Worm (Caenorhabditis elegans) whole organism, young adult: Measurements from ENCODE around the gene gln-5.

Source experiments
- B0035.1 ChIP-seq: sonication (generic microtip); optimal IDR thresholded peaks from 2 replicates; lab custom pipeline; 2016; ENCODE audit warnings: missing genetic modification characterization, mild to moderate bottlenecking, missing compliant biosample characterization, missing genotype, missing genetic modification reagents
- C06A6.2 ChIP-seq: fragments of 200-800 bp; sonication (Bioruptor generic); conservative IDR thresholded peaks from 2 replicates; pipeline ENCODE4 v1.3.6; 2022; ENCODE audit warnings: missing genetic modification characterization, missing compliant biosample characterization
- C17E4.6 ChIP-seq: fragments of 200-800 bp; sonication (Bioruptor generic); IDR thresholded peaks from 2 replicates; pipeline ENCODE4 v1.3.6; 2022; ENCODE audit warnings: missing genetic modification reagents, missing genetic modification characterization, missing compliant biosample characterization
- T07F8.4 ChIP-seq: sonication (generic microtip); optimal IDR thresholded peaks from 2 replicates; lab custom pipeline; 2016; ENCODE audit warnings: mild to moderate bottlenecking, missing genetic modification characterization, moderate library complexity, missing compliant biosample characterization
- Y53G8AR.9 ChIP-seq: fragments of 200-800 bp; sonication (Bioruptor generic); conservative IDR thresholded peaks from 2 replicates; pipeline ENCODE4 v1.3.6; 2022; ENCODE audit warnings: missing genetic modification reagents, missing genetic modification characterization, missing compliant biosample characterization
- Y56A3A.18 ChIP-seq: fragments of 200-800 bp; sonication (Bioruptor generic); IDR thresholded peaks from 2 replicates; pipeline ENCODE4 v1.3.6; 2022; ENCODE audit warnings: missing genetic modification reagents, missing genetic modification characterization, missing compliant biosample characterization
- ZK185.1 ChIP-seq: sonication (generic microtip); optimal IDR thresholded peaks from 2 replicates; lab custom pipeline; 2016; ENCODE audit warnings: mild to moderate bottlenecking, missing genetic modification characterization, missing compliant biosample characterization; ENCODE audit not compliant: poor library complexity, severe bottlenecking
- ceh-100 ChIP-seq: fragments of 200-800 bp; sonication (Bioruptor generic); IDR thresholded peaks from 2 replicates; pipeline ENCODE4 v1.3.6; 2022; ENCODE audit warnings: missing genetic modification reagents, missing genetic modification characterization, missing compliant biosample characterization
- ceh-27 ChIP-seq: fragments of 200-800 bp; sonication (Bioruptor generic); optimal IDR thresholded peaks from 2 replicates; lab custom pipeline; 2018; ENCODE audit warnings: mild to moderate bottlenecking, missing genetic modification characterization, moderate library complexity, missing compliant biosample characterization
- die-1 ChIP-seq: sonication (generic microtip); optimal IDR thresholded peaks from 2 replicates; lab custom pipeline; 2016; ENCODE audit warnings: missing genotype, mild to moderate bottlenecking, missing genetic modification characterization, missing compliant biosample characterization
- hlh-12 ChIP-seq: sonication (generic microtip); optimal IDR thresholded peaks from 2 replicates; lab custom pipeline; 2016; ENCODE audit warnings: missing genetic modification characterization, missing compliant biosample characterization
- lin-26 ChIP-seq: fragments of 200-800 bp; sonication (Bioruptor generic); IDR thresholded peaks from 2 replicates; pipeline ENCODE4 v1.3.6; 2022; ENCODE audit warnings: missing genetic modification reagents, missing genetic modification characterization, missing compliant biosample characterization
- madf-3 ChIP-seq: fragments of 200-800 bp; sonication (Bioruptor generic); IDR thresholded peaks from 2 replicates; pipeline ENCODE4 v1.3.6; 2022; ENCODE audit warnings: missing genetic modification reagents, missing genetic modification characterization, missing compliant biosample characterization
- sdz-38 ChIP-seq: sonication (generic microtip); optimal IDR thresholded peaks from 2 replicates; lab custom pipeline; 2016; ENCODE audit warnings: missing genotype, missing genetic modification characterization, missing compliant biosample characterization
- tbx-9 ChIP-seq: sonication (generic microtip); optimal IDR thresholded peaks from 2 replicates; lab custom pipeline; 2016; ENCODE audit warnings: borderline replicate concordance, missing genetic modification characterization, inconsistent platforms, missing compliant biosample characterization
- ztf-3 ChIP-seq: fragments of 200-800 bp; sonication (Bioruptor generic); optimal IDR thresholded peaks from 2 replicates; lab custom pipeline; 2018; ENCODE audit warnings: mild to moderate bottlenecking, missing genetic modification characterization, missing compliant biosample characterization

gln-5 gene

ce11 chrIV:17232899-17233298 is 40.6 kb downstream of the gln-5 start (continued):
- TF ChIP-seq T07F8.4 (tag; lab: Kevin White, UChicago) (no peak), ztf-3 (GFP tag; lab: Kevin White, UChicago) (no peak), C06A6.2 (no peak)

- no peak for TF ChIP-seq lin-26
- TF ChIP-seq ceh-27: no peak
These were observed 42.5 kb downstream of the gln-5 start, which contains the start of gene npr-32 for ce11 chrIV:17230958-17231357. npr-32 (minus strand) TSS chrIV:17231058.

ce11 chrIV:17223474-17223873 is 50.0 kb downstream of the gln-5 start, which contains the start of gene Y116A8B.4:
Y116A8B.4 (plus strand) TSS chrIV:17223774.
- TF ChIP-seq hlh-12 (tag; lab: Kevin White, UChicago) (no peak), C17E4.6 (no peak), tbx-9 (no peak), die-1 (no peak), Y53G8AR.9 (GFP tag; lab: Robert Waterston, UW) (no peak), ceh-100 (no peak), B0035.1 (tag; lab: Kevin White, UChicago) (no peak), ZK185.1 (no peak), madf-3 (no peak), Y56A3A.18 (GFP tag; lab: Robert Waterston, UW) (no peak), sdz-38 (tag; lab: Kevin White, UChicago) (no peak)
